Worm (Caenorhabditis elegans): Measurements from ENCODE around the gene ugt-22.

- TF ChIP-seq nhr-77 (tag; optimal IDR thresholded peaks at IDR 0.05), result no peak
- TF ChIP-seq alr-1 (tag; optimal IDR thresholded peaks at IDR 0.05), result no peak
- TF ChIP-seq ztf-4 (tag; optimal IDR thresholded peaks at IDR 0.05), result no peak
- no peak for TF ChIP-seq nhr-23 (tag; optimal IDR thresholded peaks at IDR 0.05)
- no peak for TF ChIP-seq zag-1 (tag; optimal IDR thresholded peaks at IDR 0.05)
- TF ChIP-seq ceh-16 (tag; optimal IDR thresholded peaks at IDR 0.05), result no peak
- TF ChIP-seq snpc-4 (tag; optimal IDR thresholded peaks at IDR 0.05), result no peak
- TF ChIP-seq R02D3.7 (tag; optimal IDR thresholded peaks at IDR 0.05), result no peak
- TF ChIP-seq elt-3 (tag; optimal IDR thresholded peaks at IDR 0.05), result no peak
- no peak for TF ChIP-seq nhr-237 (tag; optimal IDR thresholded peaks at IDR 0.05)
- TF ChIP-seq C34F6.9 (tag; optimal IDR thresholded peaks at IDR 0.05), result no peak
Observed at ce11 chrIV:13645823-13646222, 6.8 kb downstream of the ugt-22 start, which contains the start of gene srz-29.

All from whole organism, L2 larva.